Worm (Caenorhabditis elegans): ENCODE data around the gene slc-28.2.
A peak's percentile ranks its signal among the peaks of the same experiment; 100 is the strongest.

slc-28.2 gene

ce11 chrV:3451646-3452045 is 8.4 kb upstream of the slc-28.2 start:
- no peak for TF ChIP-seq nhr-28 (tag; optimal IDR thresholded peaks at IDR 0.05)
- TF ChIP-seq pqm-1 (tag; optimal IDR thresholded peaks at IDR 0.05), result no peak
- no peak for TF ChIP-seq nhr-23 (tag; optimal IDR thresholded peaks at IDR 0.05)
- TF ChIP-seq fkh-10 (GFP tag; optimal IDR thresholded peaks at IDR 0.05), result no peak
- no peak for TF ChIP-seq pha-4 (tag; optimal IDR thresholded peaks at IDR 0.05)
- TF ChIP-seq skn-1 (tag; optimal IDR thresholded peaks at IDR 0.05), result no peak
- TF ChIP-seq ceh-82 (tag; optimal IDR thresholded peaks at IDR 0.05), result no peak
- no peak for TF ChIP-seq egl-5 (tag; optimal IDR thresholded peaks at IDR 0.05)
- no peak for TF ChIP-seq unc-39 (tag; optimal IDR thresholded peaks at IDR 0.05)
- no peak for TF ChIP-seq nfya-1 (tag; optimal IDR thresholded peaks at IDR 0.05; ENCODE audit: insufficient read depth)
- no peak for TF ChIP-seq lin-15B (tag; optimal IDR thresholded peaks at IDR 0.05)
- TF ChIP-seq mml-1 (tag; optimal IDR thresholded peaks at IDR 0.05), result no peak
- TF ChIP-seq sea-2 (GFP tag; optimal IDR thresholded peaks at IDR 0.05), result no peak
- no peak for TF ChIP-seq nhr-25 (tag; optimal IDR thresholded peaks at IDR 0.05)
- TF ChIP-seq ama-1 (optimal IDR thresholded peaks at IDR 0.05), result no peak
- no peak for TF ChIP-seq hmg-11 (tag; optimal IDR thresholded peaks at IDR 0.05)

ce11 chrV:3452489-3452888 is 7.5 kb upstream of the slc-28.2 start:
- TF ChIP-seq fkh-10 (GFP tag; optimal IDR thresholded peaks at IDR 0.05), result peak; percentile 70
- no peak for TF ChIP-seq lin-15B (tag; optimal IDR thresholded peaks at IDR 0.05)
- TF ChIP-seq hmg-11 (tag; optimal IDR thresholded peaks at IDR 0.05), result no peak
- no peak for TF ChIP-seq ztf-11 (tag; optimal IDR thresholded peaks at IDR 0.05)
- no peak for TF ChIP-seq nhr-28 (tag; optimal IDR thresholded peaks at IDR 0.05)

ce11 chrV:3454620-3455019 is 5.4 kb upstream of the slc-28.2 start:
- TF ChIP-seq nhr-67 (tag; optimal IDR thresholded peaks at IDR 0.05) (no peak), lin-15B (tag; optimal IDR thresholded peaks at IDR 0.05) (no peak), fkh-10 (GFP tag; optimal IDR thresholded peaks at IDR 0.05) (no peak), nhr-237 (tag; optimal IDR thresholded peaks at IDR 0.05) (no peak), lin-39 (tag; optimal IDR thresholded peaks at IDR 0.05) (peak; percentile 22), nhr-12 (tag; optimal IDR thresholded peaks at IDR 0.05) (no peak)

DNA sequence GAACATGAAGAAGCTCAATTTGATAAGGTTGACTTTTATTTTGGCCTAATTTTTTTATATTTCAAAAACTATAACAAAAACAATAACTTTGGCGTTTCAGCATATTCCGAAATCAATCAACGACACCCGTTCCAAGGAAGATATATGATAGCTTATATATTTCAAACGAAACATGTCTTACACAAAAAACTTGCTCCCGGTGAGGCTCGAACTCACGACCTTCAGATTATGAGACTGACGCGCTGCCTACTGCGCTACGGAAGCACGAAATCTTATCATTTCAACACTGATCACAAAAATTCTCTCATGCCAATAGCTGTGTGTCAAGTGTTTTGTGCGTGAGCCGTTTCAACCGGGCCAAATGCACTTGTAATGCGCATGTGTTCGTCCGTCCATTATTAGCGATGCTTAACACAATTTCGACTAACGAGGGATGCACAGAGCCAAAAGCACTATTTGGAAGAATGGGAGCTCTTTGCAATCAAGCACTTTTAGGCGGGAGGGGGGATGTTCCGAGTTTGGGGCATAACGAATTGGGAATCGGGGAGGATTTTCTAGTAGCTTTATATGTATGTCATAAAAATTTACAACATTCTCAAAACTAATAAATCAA is 4.8 kb upstream of the slc-28.2 start:
- TF ChIP-seq eor-1 (tag; optimal IDR thresholded peaks at IDR 0.05) (no peak), elt-1 (tag; optimal IDR thresholded peaks at IDR 0.05) (no peak), ceh-16 (tag; optimal IDR thresholded peaks at IDR 0.05) (no peak), ZK546.5 (tag; optimal IDR thresholded peaks at IDR 0.05) (no peak), snpc-4 (tag; optimal IDR thresholded peaks at IDR 0.05) (no peak), nhr-28 (tag; optimal IDR thresholded peaks at IDR 0.05) (no peak), elt-2 (tag; optimal IDR thresholded peaks at IDR 0.05) (no peak), egl-27 (tag; optimal IDR thresholded peaks at IDR 0.05) (no peak), nhr-25 (tag; optimal IDR thresholded peaks at IDR 0.05) (no peak), nhr-77 (tag; optimal IDR thresholded peaks at IDR 0.05) (no peak), nhr-43 (tag; optimal IDR thresholded peaks at IDR 0.05; ENCODE audit: poor library complexity, severe bottlenecking) (no peak)

DNA sequence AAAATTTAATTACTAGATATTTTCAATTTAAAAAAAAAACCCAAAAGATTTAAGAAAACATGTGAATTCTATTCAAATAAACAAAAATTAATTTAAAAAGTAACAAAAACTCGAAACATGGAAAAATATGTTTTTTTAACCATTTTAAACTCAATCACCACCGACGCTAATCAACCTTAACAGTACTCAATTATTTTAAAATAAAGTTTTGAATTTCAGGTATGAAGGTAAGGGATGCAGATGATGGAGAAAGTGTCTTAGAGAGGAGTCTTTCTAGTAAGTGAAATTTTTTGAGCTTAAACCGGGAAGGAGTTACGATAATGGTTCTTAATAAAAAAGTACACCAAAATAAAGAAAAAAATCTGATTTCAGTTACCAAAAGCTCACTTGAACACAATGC is 3.5 kb downstream of the slc-28.2 start, which contains the start of gene slc-28.1:
Gene slc-28.1, plus strand, starts transcription at position 301 of the 400 bp plus-strand sequence.
- TF ChIP-seq snpc-4 (tag; optimal IDR thresholded peaks at IDR 0.05) (no peak), jun-1 (tag; optimal IDR thresholded peaks at IDR 0.05) (no peak), nhr-11 (tag; optimal IDR thresholded peaks at IDR 0.05) (no peak), nhr-237 (tag; optimal IDR thresholded peaks at IDR 0.05) (no peak), lin-39 (tag; optimal IDR thresholded peaks at IDR 0.05) (no peak), nhr-12 (tag; optimal IDR thresholded peaks at IDR 0.05) (no peak), tbx-2 (tag; optimal IDR thresholded peaks at IDR 0.05) (no peak), egl-5 (tag; optimal IDR thresholded peaks at IDR 0.05) (no peak), elt-2 (tag; optimal IDR thresholded peaks at IDR 0.05) (no peak), pha-4 (tag; optimal IDR thresholded peaks at IDR 0.05) (no peak), ZK546.5 (tag; optimal IDR thresholded peaks at IDR 0.05) (no peak), nhr-25 (tag; optimal IDR thresholded peaks at IDR 0.05) (no peak), mdl-1 (tag; optimal IDR thresholded peaks at IDR 0.05) (no peak)

Measured in whole organism, L3 larva.